Worm (Caenorhabditis elegans) whole organism, young adult: ENCODE results near the gene abts-4.

Source experiments
- F23B12.7 ChIP-seq: sonication (generic microtip); optimal IDR thresholded peaks from 2 replicates; lab custom pipeline; 2017; ENCODE audit warnings: missing genetic modification characterization, mild to moderate bottlenecking, missing compliant biosample characterization, antibody characterized with exemption, moderate library complexity; ENCODE audit not compliant: insufficient read depth
- egl-18 ChIP-seq: fragments of 200-800 bp; sonication (Bioruptor generic); IDR thresholded peaks from 2 replicates; pipeline ENCODE4 v1.3.6; 2022; ENCODE audit warnings: missing genetic modification reagents, missing genetic modification characterization, missing compliant biosample characterization
- somi-1 ChIP-seq: fragments of 200-800 bp; sonication (Bioruptor generic); optimal IDR thresholded peaks from 2 replicates; lab custom pipeline; 2018; ENCODE audit warnings: mild to moderate bottlenecking, missing genetic modification characterization, missing compliant biosample characterization

- TF ChIP-seq F23B12.7 = no peak
- TF ChIP-seq egl-18 (GFP tag; lab: Robert Waterston, UW) = no peak
- TF ChIP-seq somi-1 (GFP tag; lab: Kevin White, UChicago) = no peak
Observed at ce11 chrX:6741532-6741931, 20.0 kb downstream of the abts-4 start.
